Fruit fly (Drosophila melanogaster) whole organism, embryonic: ENCODE results near the gene NK7.1.
A peak's percentile ranks its signal among the peaks of the same experiment; 100 is the strongest.

Experiments
- Bdp1 ChIP-seq: fragments of 200-800 bp; sonication (Bioruptor generic); optimal IDR thresholded peaks from 3 replicates; lab custom pipeline; 2016; ENCODE audit warnings: missing biosample characterization, missing genetic modification characterization
- BtbVII ChIP-seq: fragments of 200-800 bp; sonication (Bioruptor generic); optimal IDR thresholded peaks from 3 replicates; lab custom pipeline; 2017; ENCODE audit warnings: missing biosample characterization, mild to moderate bottlenecking, missing genetic modification characterization
- CG11723 ChIP-seq: fragments of 200-800 bp; sonication (Bioruptor generic); optimal IDR thresholded peaks from 2 replicates; lab custom pipeline; 2017; ENCODE audit warnings: missing biosample characterization, mild to moderate bottlenecking, missing genetic modification characterization
- CG12104 ChIP-seq: fragments of 200-800 bp; sonication (Bioruptor generic); optimal IDR thresholded peaks from 3 replicates; lab custom pipeline; 2016; ENCODE audit warnings: missing biosample characterization, missing genetic modification characterization
- CG12236 ChIP-seq: fragments of 200-800 bp; sonication (Bioruptor generic); optimal IDR thresholded peaks from 2 replicates; lab custom pipeline; 2016; ENCODE audit warnings: missing biosample characterization, missing genetic modification characterization
- CG12942 ChIP-seq: fragments of 200-800 bp; sonication (Bioruptor generic); optimal IDR thresholded peaks from 3 replicates; lab custom pipeline; 2016; ENCODE audit warnings: missing biosample characterization, missing genetic modification characterization
- CG14860 ChIP-seq: fragments of 200-800 bp; sonication (Bioruptor generic); IDR thresholded peaks from 3 replicates; pipeline ENCODE4 v1.3.6; 2022; ENCODE audit warnings: missing biosample characterization, missing genetic modification characterization; ENCODE audit not compliant: partially characterized antibody
- CG15073 ChIP-seq: fragments of 200-800 bp; sonication (Bioruptor generic); optimal IDR thresholded peaks from 2 replicates; lab custom pipeline; 2016; ENCODE audit warnings: missing biosample characterization, missing genetic modification characterization
- CG15269 ChIP-seq: fragments of 200-800 bp; sonication (Bioruptor generic); optimal IDR thresholded peaks from 2 replicates; lab custom pipeline; 2018; ENCODE audit warnings: missing biosample characterization, mild to moderate bottlenecking, missing genetic modification characterization, moderate library complexity
- CG1529 ChIP-seq: fragments of 200-800 bp; sonication (Bioruptor generic); optimal IDR thresholded peaks from 3 replicates; lab custom pipeline; 2018; ENCODE audit warnings: missing biosample characterization, missing genetic modification characterization
- CG15514 ChIP-seq: fragments of 200-800 bp; sonication (Bioruptor generic); optimal IDR thresholded peaks from 3 replicates; lab custom pipeline; 2017; ENCODE audit warnings: missing biosample characterization, missing genetic modification characterization, mild to moderate bottlenecking, moderate library complexity, missing genetic modification reagents
- CG17568 ChIP-seq: fragments of 200-800 bp; sonication (Bioruptor generic); optimal IDR thresholded peaks from 2 replicates; lab custom pipeline; 2018; ENCODE audit warnings: missing biosample characterization, mild to moderate bottlenecking, missing genetic modification characterization, moderate library complexity
- CG2116 ChIP-seq: fragments of 200-800 bp; sonication (Bioruptor generic); optimal IDR thresholded peaks from 3 replicates; lab custom pipeline; 2018; ENCODE audit warnings: missing biosample characterization, mild to moderate bottlenecking, missing genetic modification characterization
- CG3281 ChIP-seq: fragments of 200-800 bp; sonication (Bioruptor generic); optimal IDR thresholded peaks from 3 replicates; lab custom pipeline; 2017; ENCODE audit warnings: missing biosample characterization, mild to moderate bottlenecking, missing genetic modification characterization
- CG3407 ChIP-seq: fragments of 200-800 bp; sonication (Bioruptor generic); optimal IDR thresholded peaks from 2 replicates; lab custom pipeline; 2018; ENCODE audit warnings: missing biosample characterization, mild to moderate bottlenecking, missing genetic modification characterization
- CG34422 ChIP-seq: fragments of 200-800 bp; sonication (Bioruptor generic); IDR thresholded peaks from 3 replicates; pipeline ENCODE4 v1.3.6; 2022; ENCODE audit warnings: missing biosample characterization, missing genetic modification characterization
- CG4282 ChIP-seq: fragments of 200-800 bp; sonication (Bioruptor generic); optimal IDR thresholded peaks from 2 replicates; lab custom pipeline; 2016; ENCODE audit warnings: missing biosample characterization, missing genetic modification characterization
- CG4424 ChIP-seq: fragments of 200-800 bp; sonication (Bioruptor generic); optimal IDR thresholded peaks from 3 replicates; lab custom pipeline; 2016; ENCODE audit warnings: missing biosample characterization, missing genetic modification characterization
- CG4730 ChIP-seq: fragments of 200-800 bp; sonication (Bioruptor generic); IDR thresholded peaks from 2 replicates; pipeline ENCODE4 v1.3.6; 2022; ENCODE audit warnings: missing biosample characterization, missing genetic modification characterization
- CG5245 ChIP-seq: fragments of 200-800 bp; sonication (Bioruptor generic); optimal IDR thresholded peaks from 3 replicates; lab custom pipeline; 2016; ENCODE audit warnings: missing biosample characterization, missing genetic modification characterization
- CG6654 ChIP-seq: fragments of 200-800 bp; sonication (Bioruptor generic); optimal IDR thresholded peaks from 2 replicates; lab custom pipeline; 2017; ENCODE audit warnings: missing biosample characterization, mild to moderate bottlenecking, missing genetic modification characterization
- CG7928 ChIP-seq: fragments of 200-800 bp; sonication (Bioruptor generic); optimal IDR thresholded peaks from 2 replicates; lab custom pipeline; 2017; ENCODE audit warnings: missing biosample characterization, mild to moderate bottlenecking, missing genetic modification characterization
- CG7963 ChIP-seq: fragments of 200-800 bp; sonication (Bioruptor generic); IDR thresholded peaks from 3 replicates; pipeline ENCODE4 v1.3.6; 2022; ENCODE audit warnings: missing biosample characterization, missing genetic modification characterization; ENCODE audit not compliant: partially characterized antibody
- CG8765 ChIP-seq: fragments of 200-800 bp; sonication (Bioruptor generic); IDR thresholded peaks from 2 replicates; pipeline ENCODE4 v1.3.6; 2022; ENCODE audit warnings: missing biosample characterization, missing genetic modification characterization
- CG8944 ChIP-seq: fragments of 200-800 bp; sonication (Bioruptor generic); optimal IDR thresholded peaks from 3 replicates; lab custom pipeline; 2016; ENCODE audit warnings: missing biosample characterization, missing genetic modification characterization
- CG9727 ChIP-seq: fragments of 200-800 bp; sonication (Bioruptor generic); optimal IDR thresholded peaks from 3 replicates; lab custom pipeline; 2017; ENCODE audit warnings: missing biosample characterization, mild to moderate bottlenecking, missing genetic modification characterization
- CHES-1-like ChIP-seq: fragments of 200-800 bp; sonication (Bioruptor generic); optimal IDR thresholded peaks from 2 replicates; lab custom pipeline; 2016; ENCODE audit warnings: missing biosample characterization, missing genetic modification characterization
- CkIIα-i1 ChIP-seq: fragments of 200-800 bp; sonication (Bioruptor generic); IDR thresholded peaks from 2 replicates; pipeline ENCODE4 v1.3.6; 2022; ENCODE audit warnings: missing biosample characterization, missing genetic modification characterization
- Deaf1 ChIP-seq: fragments of 200-800 bp; optimal IDR thresholded peaks from 3 replicates; lab custom pipeline; 2019; ENCODE audit warnings: missing biosample characterization, mild to moderate bottlenecking, missing genetic modification characterization, moderate library complexity
- Dref ChIP-seq: fragments of 200-800 bp; sonication (Bioruptor generic); IDR thresholded peaks from 2 replicates; pipeline ENCODE4 v1.3.6; 2022; ENCODE audit warnings: missing biosample characterization, missing genetic modification characterization
- Elba2 ChIP-seq: fragments of 200-800 bp; sonication (Bioruptor generic); optimal IDR thresholded peaks from 3 replicates; lab custom pipeline; 2016; ENCODE audit warnings: missing biosample characterization, missing genetic modification characterization
- Gsc ChIP-seq: fragments of 200-800 bp; sonication (Bioruptor generic); IDR thresholded peaks from 2 replicates; pipeline ENCODE4 v1.3.6; 2022; ENCODE audit warnings: missing biosample characterization, missing genetic modification characterization
- H2.0 ChIP-seq: fragments of 200-800 bp; sonication (Bioruptor generic); IDR thresholded peaks from 2 replicates; pipeline ENCODE4 v1.3.6; 2022; ENCODE audit warnings: missing biosample characterization, missing genetic modification characterization
- HLH3B ChIP-seq: fragments of 200-800 bp; sonication (Bioruptor generic); IDR thresholded peaks from 2 replicates; pipeline ENCODE4 v1.3.6; 2022; ENCODE audit warnings: missing biosample characterization, missing genetic modification characterization
- Kr ChIP-seq: fragments of 200-800 bp; sonication (Bioruptor generic); optimal IDR thresholded peaks from 2 replicates; lab custom pipeline; 2017; ENCODE audit warnings: missing biosample characterization, mild to moderate bottlenecking, missing genetic modification characterization
- Lim3 ChIP-seq: fragments of 200-800 bp; sonication (Bioruptor generic); IDR thresholded peaks from 2 replicates; pipeline ENCODE4 v1.3.6; 2022; ENCODE audit warnings: missing biosample characterization, missing genetic modification characterization
- MBD-R2 ChIP-seq: fragments of 200-800 bp; sonication (Bioruptor generic); IDR thresholded peaks from 2 replicates; pipeline ENCODE4 v1.3.6; 2022; ENCODE audit warnings: missing biosample characterization, missing genetic modification characterization
- Nf-YA ChIP-seq: fragments of 200-800 bp; sonication (Bioruptor generic); IDR thresholded peaks from 2 replicates; pipeline ENCODE4 v1.3.6; 2022; ENCODE audit warnings: missing biosample characterization, missing genetic modification characterization
- Rx ChIP-seq: fragments of 200-800 bp; sonication (Bioruptor generic); IDR thresholded peaks from 2 replicates; pipeline ENCODE4 v1.3.6; 2022; ENCODE audit warnings: missing biosample characterization, missing genetic modification characterization
- Scr ChIP-seq: fragments of 200-800 bp; sonication (Bioruptor generic); IDR thresholded peaks from 2 replicates; pipeline ENCODE4 v1.3.6; 2022; ENCODE audit warnings: missing biosample characterization, missing genetic modification characterization; ENCODE audit not compliant: partially characterized antibody
- Spps ChIP-seq: fragments of 200-800 bp; sonication (Bioruptor generic); optimal IDR thresholded peaks from 2 replicates; lab custom pipeline; 2018; ENCODE audit warnings: missing biosample characterization, mild to moderate bottlenecking, missing genetic modification characterization
- Usf ChIP-seq: fragments of 200-800 bp; sonication (Bioruptor generic); optimal IDR thresholded peaks from 2 replicates; lab custom pipeline; 2017; ENCODE audit warnings: missing genotype, missing biosample characterization, missing genetic modification characterization
- Vsx1 ChIP-seq: fragments of 200-800 bp; sonication (Bioruptor generic); optimal IDR thresholded peaks from 2 replicates; lab custom pipeline; 2017; ENCODE audit warnings: missing biosample characterization, mild to moderate bottlenecking, missing genetic modification characterization, missing genetic modification reagents
- cg ChIP-seq: fragments of 200-800 bp; sonication (Bioruptor generic); optimal IDR thresholded peaks from 3 replicates; lab custom pipeline; 2019; ENCODE audit warnings: missing biosample characterization, mild to moderate bottlenecking, missing genetic modification characterization, moderate library complexity
- ewg ChIP-seq: fragments of 200-800 bp; sonication (Bioruptor generic); optimal IDR thresholded peaks from 3 replicates; lab custom pipeline; 2017; ENCODE audit warnings: mild to moderate bottlenecking, missing biosample characterization, missing genetic modification reagents, missing genetic modification characterization
- exex ChIP-seq: fragments of 200-800 bp; sonication (Bioruptor generic); optimal IDR thresholded peaks from 4 replicates; lab custom pipeline; 2018; ENCODE audit warnings: missing biosample characterization, mild to moderate bottlenecking, missing genetic modification characterization, moderate library complexity
- gem ChIP-seq: fragments of 200-800 bp; sonication (Bioruptor generic); optimal IDR thresholded peaks from 2 replicates; lab custom pipeline; 2019; ENCODE audit warnings: missing biosample characterization, mild to moderate bottlenecking, missing genetic modification characterization, moderate library complexity
- ind ChIP-seq: fragments of 200-800 bp; sonication (Bioruptor generic); optimal IDR thresholded peaks from 3 replicates; lab custom pipeline; 2016; ENCODE audit warnings: missing biosample characterization, missing genetic modification characterization
- inv ChIP-seq: fragments of 200-800 bp; sonication (Bioruptor generic); IDR thresholded peaks from 2 replicates; pipeline ENCODE4 v1.3.6; 2022; ENCODE audit warnings: missing biosample characterization, missing genetic modification characterization; ENCODE audit not compliant: partially characterized antibody
- luna ChIP-seq: fragments of 200-800 bp; sonication (Bioruptor generic); optimal IDR thresholded peaks from 2 replicates; lab custom pipeline; 2016; ENCODE audit warnings: missing biosample characterization, missing genetic modification characterization
- otp ChIP-seq: fragments of 200-800 bp; sonication (Bioruptor generic); IDR thresholded peaks from 3 replicates; pipeline ENCODE4, ENCODE4 v1.3.6; 2022; ENCODE audit warnings: missing biosample characterization, missing genetic modification characterization
- toy ChIP-seq: fragments of 200-800 bp; sonication (Bioruptor generic); IDR thresholded peaks from 2 replicates; pipeline ENCODE4 v1.3.6; 2022; ENCODE audit warnings: missing biosample characterization, missing genetic modification characterization
- yki ChIP-seq: fragments of >200 bp; optimal IDR thresholded peaks from 3 replicates; lab custom pipeline; 2018

Gene NK7.1

DNA sequence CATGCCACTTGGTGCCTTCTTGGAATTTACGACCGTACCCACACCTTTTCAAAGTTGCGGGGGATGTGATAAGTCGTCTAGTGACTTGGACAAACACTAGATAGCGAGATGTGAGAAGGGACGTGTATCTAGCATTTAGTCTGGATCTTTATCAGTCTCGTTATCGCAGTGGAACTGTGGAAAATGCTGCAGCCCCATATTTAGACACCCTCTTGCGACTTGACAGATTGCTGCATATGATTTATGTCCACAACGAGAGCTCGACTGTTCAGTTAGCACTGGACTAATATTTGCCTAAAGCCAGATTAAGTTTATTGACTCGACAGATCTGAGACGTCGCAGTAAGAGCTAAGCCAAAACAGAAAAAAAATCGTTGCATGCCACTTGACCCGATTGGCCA lies 72.9 kb downstream of the NK7.1 start (continued):
- TF ChIP-seq Kr (GFP tag; lab: Kevin White, UChicago) (no peak), Dref (GFP tag; lab: Robert Waterston, UW) (no peak), CG4424 (GFP tag; lab: Kevin White, UChicago) (no peak), CG12942 (GFP tag; lab: Kevin White, UChicago) (no peak), Gsc (GFP tag; lab: Robert Waterston, UW) (no peak), H2.0 (no peak), inv (GFP tag; lab: Robert Waterston, UW) (no peak), CG15269 (tag; lab: Kevin White, UChicago) (no peak), CG7963 (GFP tag; lab: Robert Waterston, UW) (no peak), Scr (GFP tag; lab: Robert Waterston, UW) (no peak), CG8765 (no peak), Usf (GFP tag; lab: Kevin White, UChicago) (no peak), CG7928 (GFP tag; lab: Kevin White, UChicago) (no peak), luna (GFP tag; lab: Kevin White, UChicago) (no peak), CG6654 (no peak), yki (no peak), CG12104 (GFP tag; lab: Kevin White, UChicago) (peak; percentile 13), CG15073 (GFP tag; lab: Kevin White, UChicago) (no peak), CG15514 (GFP tag; lab: Kevin White, UChicago) (no peak), CG17568 (GFP tag; lab: Kevin White, UChicago) (no peak), CG12236 (GFP tag; lab: Kevin White, UChicago) (no peak), CG1529 (GFP tag; lab: Kevin White, UChicago) (peak; percentile 21), Bdp1 (no peak), CG8944 (no peak), CG9727 (GFP tag; lab: Kevin White, UChicago) (peak; percentile 6), CG3407 (GFP tag; lab: Kevin White, UChicago) (peak; percentile 14), BtbVII (GFP tag; lab: Kevin White, UChicago) (no peak), toy (GFP tag; lab: Robert Waterston, UW) (no peak), cg (GFP tag; lab: Kevin White, UChicago) (no peak), Lim3 (GFP tag; lab: Robert Waterston, UW) (no peak), CG2116 (peak; percentile 3), Elba2 (GFP tag; lab: Kevin White, UChicago) (no peak), Rx (no peak), ind (GFP tag; lab: Kevin White, UChicago) (no peak), Spps (tag; lab: Kevin White, UChicago) (peak; percentile 31), MBD-R2 (no peak), exex (tag; lab: Kevin White, UChicago) (peak; percentile 0), Vsx1 (no peak), otp (GFP tag; lab: Robert Waterston, UW) (peak; percentile 42; the same call in 1 of the 3 replicates), CG14860 (GFP tag; lab: Robert Waterston, UW) (no peak), CG11723 (GFP tag; lab: Kevin White, UChicago) (peak; percentile 42), CHES-1-like (GFP tag; lab: Kevin White, UChicago) (no peak), CkIIα-i1 (GFP tag; lab: Robert Waterston, UW) (no peak), CG3281 (peak; percentile 13), CG34422 (GFP tag; lab: Robert Waterston, UW) (no peak), CG4282 (no peak), gem (tag; lab: Kevin White, UChicago) (no peak), CG5245 (GFP tag; lab: Kevin White, UChicago) (no peak), Nf-YA (GFP tag; lab: Robert Waterston, UW) (no peak), ewg (GFP tag; lab: Kevin White, UChicago) (peak; percentile 17), Deaf1 (tag; lab: Kevin White, UChicago) (no peak), CG4730 (GFP tag; lab: Robert Waterston, UW) (no peak), HLH3B (GFP tag; lab: Robert Waterston, UW) (peak; percentile 30; the same call in 1 of the 2 replicates)
